Worm (Caenorhabditis elegans): ENCODE measurements around the gene F12A10.8.
"Not testable (repeated sequence)": the region's sequence is repeated elsewhere in the genome, so short reads cannot be mapped to it uniquely, and the experiment has no call there.

The F12A10.8 gene

DNA sequence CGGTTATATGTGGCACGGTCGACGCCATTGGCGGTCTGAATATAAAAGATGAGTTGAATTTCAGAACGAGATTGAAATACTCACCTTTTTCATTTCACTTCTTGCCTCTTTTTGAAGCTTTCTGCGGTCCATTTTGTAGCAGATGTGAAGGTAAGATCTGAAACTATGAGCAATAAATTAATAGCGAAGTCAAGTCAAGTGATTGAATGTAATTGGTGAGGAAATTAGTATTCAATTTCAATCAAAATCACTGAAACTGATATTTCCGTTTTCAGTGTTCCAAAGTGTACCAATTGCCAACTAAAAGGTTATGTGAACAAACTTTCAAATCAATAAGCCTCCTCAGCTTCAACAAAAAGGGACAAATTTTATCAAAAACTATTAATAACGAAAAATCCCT, 40.8 kb upstream of the F12A10.8 start, which contains the start of gene C17C3.24:
Gene C17C3.24, minus strand, starts transcription at position 101 of the 400 bp plus-strand sequence.
- TF ChIP-seq ceh-82 (tag; optimal IDR thresholded peaks at IDR 0.05), result no peak
- TF ChIP-seq lin-13 (GFP tag; optimal IDR thresholded peaks at IDR 0.05), result no peak
- no peak for TF ChIP-seq blmp-1 (tag; optimal IDR thresholded peaks at IDR 0.05; ENCODE audit: insufficient read depth)
- no peak for TF ChIP-seq lin-39 (tag; optimal IDR thresholded peaks at IDR 0.05)
- TF ChIP-seq sem-4 (tag; optimal IDR thresholded peaks at IDR 0.05), result no peak
- no peak for TF ChIP-seq lsy-2 (tag; optimal IDR thresholded peaks at IDR 0.05)
- no peak for TF ChIP-seq ztf-11 (tag; optimal IDR thresholded peaks at IDR 0.05)
- no peak for TF ChIP-seq nhr-21 (tag; optimal IDR thresholded peaks at IDR 0.05)
- TF ChIP-seq C34F6.9 (tag; optimal IDR thresholded peaks at IDR 0.05), result no peak
- TF ChIP-seq nhr-6 (tag; optimal IDR thresholded peaks at IDR 0.05), result no peak
- TF ChIP-seq peb-1 (tag; optimal IDR thresholded peaks at IDR 0.05), result no peak
- no peak for TF ChIP-seq unc-55 (GFP tag; optimal IDR thresholded peaks at IDR 0.05)

DNA sequence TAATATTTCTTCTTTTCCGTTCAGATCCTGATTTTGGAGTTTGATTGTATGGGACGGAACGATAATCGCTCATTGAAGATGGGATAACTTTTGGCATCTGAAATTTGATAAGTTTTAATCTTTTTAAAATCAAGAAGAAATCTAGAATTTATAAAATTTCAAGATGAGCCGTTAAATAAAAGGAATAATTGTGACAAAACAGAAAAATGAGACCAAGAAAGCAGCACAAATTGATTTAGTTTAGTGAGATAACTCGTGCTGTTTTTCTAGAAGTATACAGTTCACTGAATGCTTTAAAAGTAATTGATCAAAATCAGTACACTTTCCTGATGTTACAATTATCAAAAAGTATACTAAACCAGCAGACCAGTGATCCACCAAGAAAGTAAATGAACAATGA, 39.2 kb upstream of the F12A10.8 start, which contains the start of gene hlh-27:
Gene hlh-27, minus strand, starts transcription at position 101 of the 400 bp plus-strand sequence.
- TF ChIP-seq lsy-2, mbf-1, nhr-6 (tag; optimal IDR thresholded peaks at IDR 0.05): not testable (repeated sequence)

DNA sequence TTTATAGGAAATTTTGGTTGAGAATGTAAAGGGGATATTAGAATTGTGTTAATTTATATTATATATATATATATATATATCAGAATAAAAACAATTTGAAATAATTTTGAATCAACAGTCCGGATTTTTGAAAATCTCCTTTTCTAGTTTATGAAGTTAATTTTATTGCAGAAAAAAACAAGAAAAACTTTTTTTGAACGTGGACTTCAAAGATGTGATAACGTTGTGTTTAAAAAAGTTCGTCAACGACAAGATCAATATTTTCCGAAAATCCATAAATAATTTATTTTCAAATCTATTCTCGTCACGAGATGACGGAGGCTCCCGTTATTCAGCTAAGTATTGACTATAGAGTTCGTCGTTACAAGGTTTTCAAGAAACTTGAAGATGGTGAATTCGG, 36.7 kb upstream of the F12A10.8 start, which contains the start of gene C17C3.11:
Gene C17C3.11, plus strand, starts transcription at position 301 of the 400 bp plus-strand sequence.
- TF ChIP-seq unc-55 (GFP tag; optimal IDR thresholded peaks at IDR 0.05) (peak; percentile 46), ama-1 (optimal IDR thresholded peaks at IDR 0.05) (no peak), egl-27 (tag; optimal IDR thresholded peaks at IDR 0.05) (no peak), F13H6.1 (tag; optimal IDR thresholded peaks at IDR 0.05) (no peak), sma-3 (GFP tag; optimal IDR thresholded peaks at IDR 0.05) (no peak)

DNA sequence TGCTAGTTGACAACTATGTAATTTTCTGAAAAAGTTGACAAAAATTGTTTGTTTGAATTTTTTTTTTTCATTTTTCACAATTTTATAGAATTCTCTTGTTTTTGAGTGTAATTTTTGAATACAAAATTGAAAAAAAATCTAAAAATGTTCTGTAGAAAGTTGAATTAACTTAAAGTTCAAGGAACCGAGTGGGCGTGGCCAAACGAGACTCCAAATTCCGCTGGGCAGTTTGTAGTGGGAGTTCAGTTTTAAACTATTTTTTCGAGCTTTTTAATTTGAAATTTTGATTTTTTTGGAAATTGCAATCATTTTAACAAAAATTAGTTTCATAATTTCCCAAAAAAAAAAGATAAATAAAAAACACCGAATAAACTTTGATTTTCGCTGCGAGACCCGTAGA, 36.2 kb upstream of the F12A10.8 start:
- TF ChIP-seq sem-4 (tag; optimal IDR thresholded peaks at IDR 0.05), result no peak

DNA sequence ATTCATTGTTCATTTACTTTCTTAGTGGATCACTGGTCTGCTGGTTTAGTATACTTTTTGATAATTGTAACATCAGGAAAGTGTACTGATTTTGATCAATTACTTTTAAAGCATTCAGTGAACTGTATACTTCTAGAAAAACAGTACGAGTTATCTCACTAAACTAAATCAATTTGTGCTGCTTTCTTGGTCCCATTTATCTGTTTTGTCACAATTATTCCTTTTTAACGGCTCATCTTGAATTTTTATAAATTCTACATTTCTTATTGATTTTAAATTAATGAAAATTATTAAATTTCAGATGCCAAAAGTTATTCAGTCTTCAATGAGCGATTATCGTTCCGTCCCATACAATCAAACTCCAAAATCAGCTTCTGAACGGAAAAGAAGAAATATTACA, 34.1 kb upstream of the F12A10.8 start, which contains the start of gene hlh-25:
Gene hlh-25, plus strand, starts transcription at position 301 of the 400 bp plus-strand sequence.
- TF ChIP-seq ztf-11, sem-4, nhr-10 (tag; optimal IDR thresholded peaks at IDR 0.05): not testable (repeated sequence)

DNA sequence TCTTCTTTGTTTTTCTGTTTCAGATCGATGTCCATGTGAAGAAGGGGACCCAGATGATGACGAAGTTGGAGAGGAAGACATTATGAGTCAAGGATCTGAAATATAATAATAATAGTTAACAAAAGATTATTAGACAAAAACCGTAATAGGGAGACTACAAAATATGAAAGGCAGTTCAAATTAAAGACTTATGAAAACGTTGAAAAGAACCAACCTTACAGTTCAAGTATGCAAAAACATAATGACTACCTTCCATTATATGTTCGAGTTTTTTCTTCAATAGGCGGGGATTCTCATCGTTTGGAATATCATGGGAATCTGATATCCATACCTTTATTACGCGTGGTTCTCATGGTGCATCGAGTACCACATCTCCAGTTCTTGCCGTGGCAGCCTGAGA, 32.8 kb upstream of the F12A10.8 start, which contains the start of gene hlh-26:
Gene hlh-26, minus strand, starts transcription at position 101 of the 400 bp plus-strand sequence.
- TF ChIP-seq C34F6.9 (tag; optimal IDR thresholded peaks at IDR 0.05) (no peak), nhr-6 (tag; optimal IDR thresholded peaks at IDR 0.05) (no peak), ztf-1 (GFP tag; conservative IDR thresholded peaks at IDR 0.05) (no peak), ceh-16 (tag; optimal IDR thresholded peaks at IDR 0.05) (no peak), F13H6.1 (tag; optimal IDR thresholded peaks at IDR 0.05) (no peak), lin-39 (tag; optimal IDR thresholded peaks at IDR 0.05) (no peak), nhr-237 (tag; optimal IDR thresholded peaks at IDR 0.05) (no peak), nhr-77 (tag; optimal IDR thresholded peaks at IDR 0.05) (no peak), lin-13 (GFP tag; optimal IDR thresholded peaks at IDR 0.05) (no peak), ztf-4 (tag; optimal IDR thresholded peaks at IDR 0.05) (no peak), elt-3 (tag; optimal IDR thresholded peaks at IDR 0.05) (no peak), nhr-10 (tag; optimal IDR thresholded peaks at IDR 0.05) (no peak), mbf-1 (tag; optimal IDR thresholded peaks at IDR 0.05) (no peak), sem-4 (tag; optimal IDR thresholded peaks at IDR 0.05) (no peak), elt-1 (tag; optimal IDR thresholded peaks at IDR 0.05) (no peak), peb-1 (tag; optimal IDR thresholded peaks at IDR 0.05) (no peak)

DNA sequence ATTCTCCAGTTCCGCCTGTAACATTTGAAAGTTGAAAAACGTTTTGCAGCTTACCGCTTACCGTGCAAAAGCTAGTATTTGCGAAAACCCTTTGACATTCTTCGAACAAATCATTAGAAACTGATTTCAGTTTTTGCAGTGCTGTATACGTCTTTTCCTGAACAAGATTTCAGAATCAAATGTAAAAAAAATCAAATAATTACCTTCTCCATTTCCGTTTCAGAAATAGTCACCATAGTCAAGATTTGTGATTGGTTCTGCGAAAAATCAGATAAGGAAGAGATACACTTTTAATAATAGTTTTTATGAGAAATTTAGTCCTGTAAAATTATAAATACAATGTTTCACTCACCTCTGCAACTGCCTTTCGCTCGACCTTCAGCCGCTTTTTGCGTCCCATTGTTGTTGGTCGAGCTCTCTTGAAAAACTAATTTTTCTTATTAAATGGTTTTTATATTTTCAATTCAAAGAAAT, 31.0 kb upstream of the F12A10.8 start, which contains the start of gene C17C3.9:
Gene C17C3.9, minus strand, starts transcription at position 424 of the 474 bp plus-strand sequence.
- no peak for TF ChIP-seq mbf-1 (tag; optimal IDR thresholded peaks at IDR 0.05)
- TF ChIP-seq nhr-129 (tag; optimal IDR thresholded peaks at IDR 0.05), result no peak
- TF ChIP-seq fos-1 (tag; optimal IDR thresholded peaks at IDR 0.05), result no peak
- no peak for TF ChIP-seq mdl-1 (tag; optimal IDR thresholded peaks at IDR 0.05)
- TF ChIP-seq ztf-4 (tag; optimal IDR thresholded peaks at IDR 0.05), result no peak
- no peak for TF ChIP-seq sem-4 (tag; optimal IDR thresholded peaks at IDR 0.05)
- TF ChIP-seq blmp-1 (tag; optimal IDR thresholded peaks at IDR 0.05; ENCODE audit: insufficient read depth), result no peak
- TF ChIP-seq crh-2 (tag; optimal IDR thresholded peaks at IDR 0.05), result no peak
- TF ChIP-seq lin-13 (GFP tag; optimal IDR thresholded peaks at IDR 0.05), result no peak
- no peak for TF ChIP-seq sma-9 (GFP tag; optimal IDR thresholded peaks at IDR 0.05)
- no peak for TF ChIP-seq sma-9 (tag; optimal IDR thresholded peaks at IDR 0.05)
- no peak for TF ChIP-seq lin-39 (tag; optimal IDR thresholded peaks at IDR 0.05)
- no peak for TF ChIP-seq elt-1 (tag; optimal IDR thresholded peaks at IDR 0.05)
- TF ChIP-seq sma-3 (GFP tag; optimal IDR thresholded peaks at IDR 0.05), result no peak
- TF ChIP-seq ceh-82 (tag; optimal IDR thresholded peaks at IDR 0.05), result no peak
- TF ChIP-seq R02D3.7 (tag; optimal IDR thresholded peaks at IDR 0.05), result no peak
- TF ChIP-seq nhr-23 (tag; optimal IDR thresholded peaks at IDR 0.05), result no peak
